Worm (Caenorhabditis elegans) whole organism, young adult: Measurements from ENCODE around the gene nas-8.
A peak's percentile ranks its signal among the peaks of the same experiment; 100 is the strongest.

ENCODE experiments used
- C17E4.6 ChIP-seq: fragments of 200-800 bp; sonication (Bioruptor generic); IDR thresholded peaks from 2 replicates; pipeline ENCODE4 v1.3.6; 2022; ENCODE audit warnings: missing genetic modification reagents, missing genetic modification characterization, missing compliant biosample characterization
- F10E7.11 ChIP-seq: sonication (generic microtip); optimal IDR thresholded peaks from 2 replicates; lab custom pipeline; 2017; ENCODE audit warnings: mild to moderate bottlenecking, missing genetic modification characterization, moderate library complexity, missing compliant biosample characterization
- F22D6.2 ChIP-seq: sonication (generic microtip); optimal IDR thresholded peaks from 2 replicates; lab custom pipeline; 2016; ENCODE audit warnings: mild to moderate bottlenecking, missing genetic modification characterization, missing compliant biosample characterization
- F39B2.1 ChIP-seq: fragments of 200-800 bp; sonication (Bioruptor generic); IDR thresholded peaks from 2 replicates; pipeline ENCODE4 v1.3.6; 2022; ENCODE audit warnings: missing genetic modification reagents, missing genetic modification characterization, missing compliant biosample characterization
- Y95B8A.8 ChIP-seq: fragments of 200-800 bp; sonication (Bioruptor generic); IDR thresholded peaks from 2 replicates; pipeline ENCODE4 v1.3.6; 2022; ENCODE audit warnings: missing genetic modification reagents, missing genetic modification characterization, missing compliant biosample characterization
- ZK185.1 ChIP-seq: sonication (generic microtip); optimal IDR thresholded peaks from 2 replicates; lab custom pipeline; 2016; ENCODE audit warnings: mild to moderate bottlenecking, missing genetic modification characterization, missing compliant biosample characterization; ENCODE audit not compliant: poor library complexity, severe bottlenecking
- athp-1 ChIP-seq: sonication (generic microtip); optimal IDR thresholded peaks from 2 replicates; lab custom pipeline; 2017; ENCODE audit warnings: mild to moderate bottlenecking, missing genetic modification characterization, missing compliant biosample characterization
- attf-5 ChIP-seq: fragments of 200-800 bp; sonication (Bioruptor generic); optimal IDR thresholded peaks from 2 replicates; lab custom pipeline; 2018; ENCODE audit warnings: mild to moderate bottlenecking, missing genetic modification characterization, missing compliant biosample characterization
- bed-1 ChIP-seq: fragments of 200-800 bp; sonication (Bioruptor generic); IDR thresholded peaks from 2 replicates; pipeline ENCODE4 v1.3.6; 2022; ENCODE audit warnings: missing genetic modification reagents, missing genetic modification characterization, missing compliant biosample characterization
- ccch-3 ChIP-seq: fragments of 200-800 bp; sonication (Bioruptor generic); optimal IDR thresholded peaks from 2 replicates; lab custom pipeline; 2018; ENCODE audit warnings: mild to moderate bottlenecking, missing genetic modification characterization, missing compliant biosample characterization
- cebp-2 ChIP-seq: fragments of 200-800 bp; sonication (Bioruptor generic); IDR thresholded peaks from 2 replicates; pipeline ENCODE4 v1.3.6; 2022; ENCODE audit warnings: missing genetic modification characterization, missing compliant biosample characterization
- ceh-27 ChIP-seq: fragments of 200-800 bp; sonication (Bioruptor generic); optimal IDR thresholded peaks from 2 replicates; lab custom pipeline; 2018; ENCODE audit warnings: mild to moderate bottlenecking, missing genetic modification characterization, moderate library complexity, missing compliant biosample characterization
- ceh-40 ChIP-seq: fragments of 200-800 bp; sonication (Bioruptor generic); IDR thresholded peaks from 2 replicates; pipeline ENCODE4 v1.3.6; 2022; ENCODE audit warnings: missing genetic modification characterization, missing compliant biosample characterization
- ceh-91 ChIP-seq: fragments of 200-800 bp; sonication (Bioruptor generic); IDR thresholded peaks from 2 replicates; pipeline ENCODE4 v1.3.6; 2022; ENCODE audit warnings: missing genetic modification reagents, missing genetic modification characterization, missing compliant biosample characterization
- dox-1 ChIP-seq: fragments of 200-800 bp; sonication (Bioruptor generic); IDR thresholded peaks from 2 replicates; pipeline ENCODE4 v1.3.6; 2022; ENCODE audit warnings: missing genetic modification reagents, missing genetic modification characterization, missing compliant biosample characterization
- efl-1 ChIP-seq: fragments of 150-350 bp; optimal IDR thresholded peaks from 2 replicates; lab custom pipeline; 2014; ENCODE audit warnings: missing biosample characterization, missing genetic modification reagents, missing genetic modification characterization
- egl-18 ChIP-seq: fragments of 200-800 bp; sonication (Bioruptor generic); IDR thresholded peaks from 2 replicates; pipeline ENCODE4 v1.3.6; 2022; ENCODE audit warnings: missing genetic modification reagents, missing genetic modification characterization, missing compliant biosample characterization
- egl-44 ChIP-seq: fragments of 200-800 bp; sonication (Bioruptor generic); IDR thresholded peaks from 2 replicates; pipeline ENCODE4 v1.3.6; 2022; ENCODE audit warnings: missing genetic modification reagents, missing genetic modification characterization, missing compliant biosample characterization
- ets-4 ChIP-seq: fragments of 200-800 bp; sonication (Bioruptor generic); optimal IDR thresholded peaks from 2 replicates; lab custom pipeline; 2018; ENCODE audit warnings: mild to moderate bottlenecking, missing genetic modification characterization, missing compliant biosample characterization
- gei-17 ChIP-seq: fragments of 200-800 bp; sonication (Bioruptor generic); optimal IDR thresholded peaks from 2 replicates; lab custom pipeline; 2018; ENCODE audit warnings: mild to moderate bottlenecking, missing genetic modification characterization, missing compliant biosample characterization
- hlh-12 ChIP-seq: sonication (generic microtip); optimal IDR thresholded peaks from 2 replicates; lab custom pipeline; 2016; ENCODE audit warnings: missing genetic modification characterization, missing compliant biosample characterization
- hlh-26 ChIP-seq: fragments of 200-800 bp; sonication (Bioruptor generic); conservative IDR thresholded peaks from 2 replicates; pipeline ENCODE4 v1.3.6; 2022; ENCODE audit warnings: missing genetic modification reagents, missing genetic modification characterization, missing compliant biosample characterization
- hmg-20 ChIP-seq: fragments of 200-800 bp; sonication (Bioruptor generic); IDR thresholded peaks from 2 replicates; pipeline ENCODE4 v1.3.6; 2022; ENCODE audit warnings: missing genetic modification reagents, missing genetic modification characterization, missing compliant biosample characterization
- hrde-1 ChIP-seq: sonication (generic microtip); optimal IDR thresholded peaks from 2 replicates; lab custom pipeline; 2016; ENCODE audit warnings: missing genetic modification characterization, mild to moderate bottlenecking, missing compliant biosample characterization, moderate library complexity, missing genotype, missing genetic modification reagents, borderline replicate concordance
- lag-1 ChIP-seq: fragments of 200-800 bp; sonication (Bioruptor generic); IDR thresholded peaks from 2 replicates; pipeline ENCODE4 v1.3.6; 2022; ENCODE audit warnings: missing genetic modification reagents, missing genetic modification characterization, missing compliant biosample characterization
- lin-35 ChIP-seq, 3 experiments: fragments of 150-350 bp in 2 of 3; sonication (generic microtip) in 1 of 3; optimal IDR thresholded peaks; 2 replicates each; lab custom pipeline; 2014 to 2018; ENCODE audit warnings: missing biosample characterization in 3 of 3, missing genetic modification characterization in 3 of 3, missing genetic modification reagents in 3 of 3
- lin-54 ChIP-seq: fragments of 200-800 bp; sonication (Bioruptor generic); optimal IDR thresholded peaks from 2 replicates; lab custom pipeline; 2018; ENCODE audit warnings: mild to moderate bottlenecking, missing genetic modification characterization, missing compliant biosample characterization
- madf-10 ChIP-seq: sonication (generic microtip); optimal IDR thresholded peaks from 2 replicates; lab custom pipeline; 2016; ENCODE audit warnings: mild to moderate bottlenecking, missing genetic modification characterization, missing compliant biosample characterization
- madf-8 ChIP-seq: fragments of 200-800 bp; sonication (Bioruptor generic); conservative IDR thresholded peaks from 2 replicates; pipeline ENCODE4 v1.3.6; 2022; ENCODE audit warnings: missing genetic modification reagents, missing genetic modification characterization, missing compliant biosample characterization
- mcd-1 ChIP-seq: fragments of 200-800 bp; sonication (Bioruptor generic); IDR thresholded peaks from 2 replicates; pipeline ENCODE4 v1.3.6; 2022; ENCODE audit warnings: missing genetic modification reagents, missing genetic modification characterization, missing compliant biosample characterization
- mel-28 ChIP-seq: sonication (generic microtip); optimal IDR thresholded peaks from 2 replicates; lab custom pipeline; 2016; ENCODE audit warnings: borderline replicate concordance, mild to moderate bottlenecking, missing genetic modification characterization, missing compliant biosample characterization
- nfyb-1 ChIP-seq: fragments of 200-800 bp; sonication (Bioruptor generic); IDR thresholded peaks from 2 replicates; pipeline ENCODE4 v1.3.6; 2022; ENCODE audit warnings: missing genetic modification reagents, missing genetic modification characterization, missing compliant biosample characterization
- nhr-80 ChIP-seq: sonication (generic microtip); optimal IDR thresholded peaks from 2 replicates; lab custom pipeline; 2016; ENCODE audit warnings: missing genetic modification characterization, missing compliant biosample characterization
- rec-8 ChIP-seq, 2 experiments: sonication (generic microtip); optimal IDR thresholded peaks; 2 replicates each; lab custom pipeline; 2016; ENCODE audit warnings: mild to moderate bottlenecking in 2 of 2, missing genetic modification characterization in 2 of 2, missing genetic modification reagents in 2 of 2, missing genotype in 2 of 2, missing biosample characterization in 1 of 2, missing compliant biosample characterization in 1 of 2, moderate library complexity in 1 of 2
- sdz-38 ChIP-seq: sonication (generic microtip); optimal IDR thresholded peaks from 2 replicates; lab custom pipeline; 2016; ENCODE audit warnings: missing genotype, missing genetic modification characterization, missing compliant biosample characterization
- sptf-2 ChIP-seq: fragments of 200-800 bp; sonication (Bioruptor generic); optimal IDR thresholded peaks from 2 replicates; lab custom pipeline; 2018; ENCODE audit warnings: mild to moderate bottlenecking, missing genetic modification characterization, missing compliant biosample characterization
- tlf-1 ChIP-seq: fragments of 200-800 bp; sonication (Bioruptor generic); optimal IDR thresholded peaks from 2 replicates; lab custom pipeline; 2018; ENCODE audit warnings: mild to moderate bottlenecking, missing genetic modification characterization, missing compliant biosample characterization
- xnd-1 ChIP-seq: sonication (generic microtip); optimal IDR thresholded peaks from 2 replicates; lab custom pipeline; 2016; ENCODE audit warnings: missing genotype, missing genetic modification reagents, missing genetic modification characterization, missing compliant biosample characterization
- ztf-26 ChIP-seq: sonication (generic microtip); optimal IDR thresholded peaks from 2 replicates; lab custom pipeline; 2017; ENCODE audit warnings: missing genetic modification characterization, missing compliant biosample characterization
- ztf-28 ChIP-seq: fragments of 200-800 bp; sonication (Bioruptor generic); IDR thresholded peaks from 2 replicates; pipeline ENCODE4 v1.3.6; 2022; ENCODE audit warnings: missing genetic modification reagents, missing genetic modification characterization, missing compliant biosample characterization

Gene nas-8

DNA sequence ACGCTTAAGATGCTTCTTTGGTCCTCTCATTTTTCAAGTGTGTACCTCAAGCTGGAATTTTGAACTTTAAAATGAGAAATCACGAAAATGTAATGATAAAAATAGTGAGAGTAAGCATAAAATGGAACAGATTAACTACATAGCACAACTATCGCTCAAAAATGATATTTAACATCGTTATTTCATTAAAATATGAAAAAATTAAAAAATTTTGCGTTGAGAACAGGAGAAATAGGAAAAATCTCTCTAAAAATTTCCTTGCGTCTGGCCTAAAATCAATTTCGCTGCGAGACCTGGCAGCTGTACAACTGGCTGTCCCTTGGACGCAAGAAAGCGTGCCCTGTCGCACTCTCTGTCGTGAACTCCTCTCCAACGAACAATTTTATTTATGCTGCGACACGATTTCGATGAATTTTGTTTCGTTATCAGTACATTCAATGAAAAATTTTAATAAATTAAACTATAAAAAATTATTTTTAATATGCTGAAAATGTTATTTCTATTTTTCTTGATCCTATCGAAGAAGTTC lies 30.0 kb upstream of the nas-8 start, which contains the start of gene rps-4 (continued):
- TF ChIP-seq C17E4.6, result no peak
- no peak for TF ChIP-seq egl-18 (GFP tag; lab: Robert Waterston, UW)
- peak; percentile 42 for TF ChIP-seq athp-1 (tag; lab: Kevin White, UChicago)
- TF ChIP-seq ceh-40, result no peak
- no peak for TF ChIP-seq egl-44 (GFP tag; lab: Robert Waterston, UW)
- TF ChIP-seq ztf-28 (GFP tag; lab: Robert Waterston, UW), result no peak
- TF ChIP-seq hmg-20 (GFP tag; lab: Robert Waterston, UW), result no peak
- TF ChIP-seq ZK185.1 (tag; lab: Kevin White, UChicago), result peak; percentile 77
- TF ChIP-seq mel-28 (tag; lab: Kevin White, UChicago), result no peak
- no peak for TF ChIP-seq lag-1 (GFP tag; lab: Robert Waterston, UW)
- TF ChIP-seq mcd-1 (GFP tag; lab: Robert Waterston, UW), result peak; percentile 98
- peak; percentile 87 for TF ChIP-seq attf-5 (GFP tag; lab: Kevin White, UChicago)
- TF ChIP-seq ets-4 (GFP tag; lab: Kevin White, UChicago), result no peak
- peak; percentile 58 for TF ChIP-seq madf-10 (tag; lab: Kevin White, UChicago)
- no peak for TF ChIP-seq Y95B8A.8
- TF ChIP-seq lin-35 (GFP tag; optimal IDR thresholded peaks at IDR 0.05; lab: Kevin White, UChicago), result peak in 2 of 3 experiments; percentile 34 to 52
- TF ChIP-seq ztf-26 (tag; lab: Kevin White, UChicago), result peak; percentile 19
- TF ChIP-seq hrde-1 (tag; lab: Kevin White, UChicago), result peak; percentile 45
- no peak for TF ChIP-seq bed-1 (GFP tag; lab: Robert Waterston, UW)
- TF ChIP-seq nhr-80 (tag; lab: Kevin White, UChicago), result peak; percentile 62
- TF ChIP-seq tlf-1, result peak; percentile 73
- TF ChIP-seq ceh-27 (GFP tag; lab: Kevin White, UChicago), result peak; percentile 70
- TF ChIP-seq sdz-38 (tag; lab: Kevin White, UChicago), result no peak
- no peak for TF ChIP-seq hlh-26 (GFP tag; lab: Robert Waterston, UW)
- TF ChIP-seq rec-8 (tag; optimal IDR thresholded peaks at IDR 0.05; lab: Kevin White, UChicago), result no peak
- TF ChIP-seq ceh-91 (GFP tag; lab: Robert Waterston, UW), result peak; percentile 71
- peak; percentile 73 for TF ChIP-seq lin-54
- TF ChIP-seq ccch-3 (GFP tag; lab: Kevin White, UChicago), result no peak
- no peak for TF ChIP-seq F22D6.2 (tag; lab: Kevin White, UChicago)
- TF ChIP-seq hlh-12 (tag; lab: Kevin White, UChicago), result no peak
- no peak for TF ChIP-seq sptf-2 (GFP tag; lab: Kevin White, UChicago)
- TF ChIP-seq madf-8 (GFP tag; lab: Robert Waterston, UW), result peak; percentile 54
- peak; percentile 82 for TF ChIP-seq nfyb-1 (GFP tag; lab: Robert Waterston, UW)
- peak; percentile 52 for TF ChIP-seq efl-1 (GFP tag; lab: Kevin White, UChicago)
- TF ChIP-seq, all 124 proteins: peak for 48

DNA sequence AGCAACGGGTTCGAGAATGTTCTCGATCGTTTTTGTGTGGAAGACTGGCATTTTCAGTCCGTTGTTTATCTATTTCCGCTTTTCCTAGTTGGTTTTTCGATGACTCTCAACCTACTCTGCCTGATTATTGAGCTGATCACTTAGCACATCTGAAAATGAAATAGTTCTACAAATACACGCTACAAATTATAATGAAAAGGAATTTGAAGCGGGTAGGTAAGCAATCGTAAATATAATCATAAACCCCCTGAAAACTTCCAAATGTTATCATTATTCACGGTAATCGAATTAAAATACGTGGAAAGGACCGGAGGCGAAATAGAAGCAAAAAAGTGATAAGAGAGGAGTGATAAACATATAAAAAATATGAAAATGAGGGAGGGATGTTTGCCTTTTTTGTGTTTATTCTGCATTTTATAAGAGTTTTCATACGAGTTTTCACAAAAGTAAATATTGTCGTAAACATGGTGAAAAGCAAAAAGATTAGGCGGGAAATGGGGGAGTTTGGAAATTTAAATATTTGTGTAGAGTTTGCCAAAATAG lies 20.4 kb upstream of the nas-8 start, which contains the start of gene deb-1:
deb-1 (minus strand) TSS at position 51 of the 543 bp plus-strand sequence.
- TF ChIP-seq ZK185.1 (tag; lab: Kevin White, UChicago) (no peak), gei-17 (GFP tag; lab: Kevin White, UChicago) (no peak), ztf-28 (GFP tag; lab: Robert Waterston, UW) (no peak), cebp-2 (GFP tag; lab: Robert Waterston, UW) (no peak), F39B2.1 (no peak), xnd-1 (tag; lab: Kevin White, UChicago) (no peak), dox-1 (GFP tag; lab: Robert Waterston, UW) (no peak), F10E7.11 (no peak)
- TF ChIP-seq, all 124 proteins: peak for 0
